Worm (Caenorhabditis elegans) whole organism, young adult: ENCODE data around the gene col-158.
A peak's percentile ranks its signal among the peaks of the same experiment; 100 is the strongest.

ENCODE experiments used
- B0336.3 ChIP-seq: fragments of 200-800 bp; sonication (Bioruptor generic); IDR thresholded peaks from 2 replicates; pipeline ENCODE4 v1.3.6; 2022; ENCODE audit warnings: missing genetic modification characterization, missing compliant biosample characterization
- F10E7.11 ChIP-seq: sonication (generic microtip); optimal IDR thresholded peaks from 2 replicates; lab custom pipeline; 2017; ENCODE audit warnings: mild to moderate bottlenecking, missing genetic modification characterization, moderate library complexity, missing compliant biosample characterization
- F37B4.10 ChIP-seq: fragments of 200-800 bp; sonication (Bioruptor generic); IDR thresholded peaks from 2 replicates; pipeline ENCODE4 v1.3.6; 2022; ENCODE audit warnings: missing genetic modification characterization, missing compliant biosample characterization
- K12H6.12 ChIP-seq: fragments of 200-800 bp; sonication (Bioruptor generic); optimal IDR thresholded peaks from 2 replicates; lab custom pipeline; 2018; ENCODE audit warnings: mild to moderate bottlenecking, missing genetic modification characterization, missing compliant biosample characterization
- Y53F4B.3 ChIP-seq: fragments of 200-800 bp; sonication (Bioruptor generic); IDR thresholded peaks from 2 replicates; pipeline ENCODE4 v1.3.6; 2022; ENCODE audit warnings: missing genetic modification reagents, missing genetic modification characterization, missing compliant biosample characterization
- Y53G8AR.9 ChIP-seq: fragments of 200-800 bp; sonication (Bioruptor generic); conservative IDR thresholded peaks from 2 replicates; pipeline ENCODE4 v1.3.6; 2022; ENCODE audit warnings: missing genetic modification reagents, missing genetic modification characterization, missing compliant biosample characterization
- Y79H2A.3 ChIP-seq: fragments of 200-800 bp; sonication (Bioruptor generic); conservative IDR thresholded peaks from 2 replicates; pipeline ENCODE4 v1.3.6; 2022; ENCODE audit warnings: missing genetic modification reagents, missing genetic modification characterization, missing compliant biosample characterization
- Y95B8A.8 ChIP-seq: fragments of 200-800 bp; sonication (Bioruptor generic); IDR thresholded peaks from 2 replicates; pipeline ENCODE4 v1.3.6; 2022; ENCODE audit warnings: missing genetic modification reagents, missing genetic modification characterization, missing compliant biosample characterization
- aptf-3 ChIP-seq: fragments of 200-800 bp; sonication (Bioruptor generic); IDR thresholded peaks from 2 replicates; pipeline ENCODE4 v1.3.6; 2022; ENCODE audit warnings: missing genetic modification characterization, missing compliant biosample characterization
- atf-7 ChIP-seq: sonication (generic microtip); optimal IDR thresholded peaks from 2 replicates; lab custom pipeline; 2017; ENCODE audit warnings: mild to moderate bottlenecking, missing genetic modification characterization, missing compliant biosample characterization
- attf-3 ChIP-seq: fragments of 200-800 bp; sonication (Bioruptor generic); conservative IDR thresholded peaks from 2 replicates; pipeline ENCODE4 v1.3.6; 2022; ENCODE audit warnings: missing genetic modification reagents, missing genetic modification characterization, missing compliant biosample characterization
- cebp-2 ChIP-seq: fragments of 200-800 bp; sonication (Bioruptor generic); IDR thresholded peaks from 2 replicates; pipeline ENCODE4 v1.3.6; 2022; ENCODE audit warnings: missing genetic modification characterization, missing compliant biosample characterization
- ceh-100 ChIP-seq: fragments of 200-800 bp; sonication (Bioruptor generic); IDR thresholded peaks from 2 replicates; pipeline ENCODE4 v1.3.6; 2022; ENCODE audit warnings: missing genetic modification reagents, missing genetic modification characterization, missing compliant biosample characterization
- ceh-27 ChIP-seq: fragments of 200-800 bp; sonication (Bioruptor generic); optimal IDR thresholded peaks from 2 replicates; lab custom pipeline; 2018; ENCODE audit warnings: mild to moderate bottlenecking, missing genetic modification characterization, moderate library complexity, missing compliant biosample characterization
- ceh-40 ChIP-seq: fragments of 200-800 bp; sonication (Bioruptor generic); IDR thresholded peaks from 2 replicates; pipeline ENCODE4 v1.3.6; 2022; ENCODE audit warnings: missing genetic modification characterization, missing compliant biosample characterization
- ceh-58 ChIP-seq: fragments of 200-800 bp; sonication (Bioruptor generic); IDR thresholded peaks from 2 replicates; pipeline ENCODE4 v1.3.6; 2022; ENCODE audit warnings: missing genetic modification characterization, missing compliant biosample characterization
- ceh-79 ChIP-seq: sonication (generic microtip); optimal IDR thresholded peaks from 2 replicates; lab custom pipeline; 2017; ENCODE audit warnings: mild to moderate bottlenecking, missing genetic modification characterization, missing compliant biosample characterization
- egl-44 ChIP-seq: fragments of 200-800 bp; sonication (Bioruptor generic); IDR thresholded peaks from 2 replicates; pipeline ENCODE4 v1.3.6; 2022; ENCODE audit warnings: missing genetic modification reagents, missing genetic modification characterization, missing compliant biosample characterization
- ets-4 ChIP-seq: fragments of 200-800 bp; sonication (Bioruptor generic); optimal IDR thresholded peaks from 2 replicates; lab custom pipeline; 2018; ENCODE audit warnings: mild to moderate bottlenecking, missing genetic modification characterization, missing compliant biosample characterization
- hmg-1.2 ChIP-seq: fragments of 200-800 bp; sonication (Bioruptor generic); IDR thresholded peaks from 2 replicates; pipeline ENCODE4 v1.3.6; 2022; ENCODE audit warnings: missing genetic modification reagents, missing genetic modification characterization, missing compliant biosample characterization
- hmg-20 ChIP-seq: fragments of 200-800 bp; sonication (Bioruptor generic); IDR thresholded peaks from 2 replicates; pipeline ENCODE4 v1.3.6; 2022; ENCODE audit warnings: missing genetic modification reagents, missing genetic modification characterization, missing compliant biosample characterization
- let-526 ChIP-seq: fragments of 200-800 bp; sonication (Bioruptor generic); IDR thresholded peaks from 2 replicates; pipeline ENCODE4 v1.3.6; 2022; ENCODE audit warnings: missing genetic modification reagents, missing genetic modification characterization, missing compliant biosample characterization
- lin-26 ChIP-seq: fragments of 200-800 bp; sonication (Bioruptor generic); IDR thresholded peaks from 2 replicates; pipeline ENCODE4 v1.3.6; 2022; ENCODE audit warnings: missing genetic modification reagents, missing genetic modification characterization, missing compliant biosample characterization
- lin-35 ChIP-seq, 3 experiments: fragments of 150-350 bp in 2 of 3; sonication (generic microtip) in 1 of 3; optimal IDR thresholded peaks; 2 replicates each; lab custom pipeline; 2014 to 2018; ENCODE audit warnings: missing biosample characterization in 3 of 3, missing genetic modification characterization in 3 of 3, missing genetic modification reagents in 3 of 3
- lir-1 ChIP-seq: fragments of 200-800 bp; sonication (Bioruptor generic); conservative IDR thresholded peaks from 2 replicates; pipeline ENCODE4 v1.3.6; 2022; ENCODE audit warnings: missing genetic modification reagents, missing genetic modification characterization, missing compliant biosample characterization
- mes-4 ChIP-seq: sonication (generic microtip); optimal IDR thresholded peaks from 2 replicates; lab custom pipeline; 2016; ENCODE audit warnings: missing genotype, missing genetic modification characterization, missing compliant biosample characterization
- nfyb-1 ChIP-seq: fragments of 200-800 bp; sonication (Bioruptor generic); IDR thresholded peaks from 2 replicates; pipeline ENCODE4 v1.3.6; 2022; ENCODE audit warnings: missing genetic modification reagents, missing genetic modification characterization, missing compliant biosample characterization
- nhr-179 ChIP-seq: sonication (generic microtip); optimal IDR thresholded peaks from 2 replicates; lab custom pipeline; 2016; ENCODE audit warnings: mild to moderate bottlenecking, missing genetic modification characterization, missing compliant biosample characterization
- nhr-90 ChIP-seq: sonication (generic microtip); optimal IDR thresholded peaks from 2 replicates; lab custom pipeline; 2016; ENCODE audit warnings: missing genotype, mild to moderate bottlenecking, missing genetic modification characterization, missing compliant biosample characterization
- repo-1 ChIP-seq: sonication (generic microtip); optimal IDR thresholded peaks from 2 replicates; lab custom pipeline; 2017; ENCODE audit warnings: mild to moderate bottlenecking, missing genetic modification characterization, missing compliant biosample characterization
- snpc-1.1 ChIP-seq: sonication (generic microtip); optimal IDR thresholded peaks from 2 replicates; lab custom pipeline; 2017; ENCODE audit warnings: missing genetic modification characterization, mild to moderate bottlenecking, missing compliant biosample characterization, antibody characterized with exemption, moderate library complexity, missing genotype, missing genetic modification reagents; ENCODE audit not compliant: insufficient read depth
- snpc-1.3 ChIP-seq: sonication (generic microtip); optimal IDR thresholded peaks from 2 replicates; lab custom pipeline; 2017; ENCODE audit warnings: missing genetic modification characterization, mild to moderate bottlenecking, missing compliant biosample characterization, antibody characterized with exemption, moderate library complexity, missing genotype, missing genetic modification reagents; ENCODE audit not compliant: insufficient read depth
- somi-1 ChIP-seq: fragments of 200-800 bp; sonication (Bioruptor generic); optimal IDR thresholded peaks from 2 replicates; lab custom pipeline; 2018; ENCODE audit warnings: mild to moderate bottlenecking, missing genetic modification characterization, missing compliant biosample characterization
- unc-130 ChIP-seq: sonication (generic microtip); optimal IDR thresholded peaks from 2 replicates; lab custom pipeline; 2016; ENCODE audit warnings: missing genetic modification reagents, missing genetic modification characterization, missing compliant biosample characterization
- zfh-2 ChIP-seq: fragments of 200-800 bp; sonication (Bioruptor generic); conservative IDR thresholded peaks from 2 replicates; pipeline ENCODE4 v1.3.6; 2022; ENCODE audit warnings: missing genetic modification reagents, missing genetic modification characterization, missing compliant biosample characterization
- ztf-18 ChIP-seq: sonication (generic microtip); optimal IDR thresholded peaks from 2 replicates; lab custom pipeline; 2016; ENCODE audit warnings: missing genotype, mild to moderate bottlenecking, missing genetic modification characterization, missing compliant biosample characterization
- ztf-26 ChIP-seq: sonication (generic microtip); optimal IDR thresholded peaks from 2 replicates; lab custom pipeline; 2017; ENCODE audit warnings: missing genetic modification characterization, missing compliant biosample characterization
- ztf-28 ChIP-seq: fragments of 200-800 bp; sonication (Bioruptor generic); IDR thresholded peaks from 2 replicates; pipeline ENCODE4 v1.3.6; 2022; ENCODE audit warnings: missing genetic modification reagents, missing genetic modification characterization, missing compliant biosample characterization

The col-158 gene

DNA sequence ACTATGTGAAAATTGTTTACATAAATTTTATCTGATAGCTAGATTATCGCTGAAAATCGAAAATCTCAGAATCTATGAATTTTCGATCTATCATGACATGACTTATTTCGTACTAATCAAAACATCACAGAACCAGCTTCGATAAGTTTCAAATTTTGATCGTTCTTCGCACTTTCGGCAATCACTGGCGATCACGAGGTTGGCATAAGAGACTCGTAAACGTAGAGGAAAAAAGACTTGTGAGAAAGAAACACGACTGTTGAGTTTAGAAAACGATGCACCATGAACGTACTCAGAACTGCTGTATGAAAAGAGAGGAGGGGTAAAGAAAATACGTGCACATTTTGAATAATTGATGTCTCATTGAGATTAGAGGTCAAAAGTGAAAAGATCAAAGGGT lies 5.4 kb upstream of the col-158 start (continued):
- TF ChIP-seq hmg-20 (GFP tag; lab: Robert Waterston, UW) (no peak), let-526 (GFP tag; lab: Robert Waterston, UW) (peak; percentile 72; the same call in 1 of the 2 replicates), ztf-26 (peak; percentile 38), somi-1 (GFP tag; lab: Kevin White, UChicago) (peak; percentile 60), attf-3 (no peak), B0336.3 (GFP tag; lab: Robert Waterston, UW) (peak; percentile 50; the same call in 1 of the 2 replicates), ceh-100 (GFP tag; lab: Robert Waterston, UW) (no peak), atf-7 (peak; percentile 53), ztf-18 (tag; lab: Kevin White, UChicago) (no peak), ceh-79 (tag; lab: Kevin White, UChicago) (no peak), lir-1 (GFP tag; lab: Robert Waterston, UW) (no peak; the same call in 1 of the 2 replicates), ztf-28 (GFP tag; lab: Robert Waterston, UW) (no peak), Y79H2A.3 (GFP tag; lab: Robert Waterston, UW) (no peak), Y53F4B.3 (no peak)

DNA sequence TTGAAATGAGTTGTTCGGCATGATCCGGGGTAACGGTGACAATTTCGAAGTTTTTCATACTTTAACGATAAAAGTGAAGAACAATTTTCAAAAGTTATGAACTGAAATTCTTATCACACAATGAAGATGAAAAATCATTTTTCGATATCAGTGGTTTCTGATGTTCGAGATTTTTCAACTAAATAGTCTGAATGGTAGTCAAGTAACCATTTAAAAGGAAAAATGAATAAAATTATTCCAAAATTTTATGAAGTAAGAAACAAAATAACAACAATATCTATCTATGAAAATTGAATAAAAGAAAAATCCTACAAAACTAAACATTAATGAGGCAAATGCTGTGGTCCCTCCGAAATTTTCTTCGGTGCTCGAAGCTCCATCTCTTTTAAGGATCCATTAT lies 3.7 kb upstream of the col-158 start, which contains the start of gene D2023.4:
Gene D2023.4, minus strand, starts transcription at position 101 of the 400 bp plus-strand sequence.
- no peak for TF ChIP-seq lin-35 (GFP tag; optimal IDR thresholded peaks at IDR 0.05; lab: Kevin White, UChicago)
- TF ChIP-seq F37B4.10 (GFP tag; lab: Robert Waterston, UW), result no peak
- TF ChIP-seq zfh-2 (GFP tag; lab: Robert Waterston, UW), result no peak
- no peak for TF ChIP-seq snpc-1.3 (tag; lab: Kevin White, UChicago)
- TF ChIP-seq cebp-2 (GFP tag; lab: Robert Waterston, UW), result no peak
- no peak for TF ChIP-seq mes-4 (tag; lab: Kevin White, UChicago)
- no peak for TF ChIP-seq ztf-26
- no peak for TF ChIP-seq ceh-27 (GFP tag; lab: Kevin White, UChicago)
- TF ChIP-seq lin-26 (GFP tag; lab: Robert Waterston, UW), result no peak

DNA sequence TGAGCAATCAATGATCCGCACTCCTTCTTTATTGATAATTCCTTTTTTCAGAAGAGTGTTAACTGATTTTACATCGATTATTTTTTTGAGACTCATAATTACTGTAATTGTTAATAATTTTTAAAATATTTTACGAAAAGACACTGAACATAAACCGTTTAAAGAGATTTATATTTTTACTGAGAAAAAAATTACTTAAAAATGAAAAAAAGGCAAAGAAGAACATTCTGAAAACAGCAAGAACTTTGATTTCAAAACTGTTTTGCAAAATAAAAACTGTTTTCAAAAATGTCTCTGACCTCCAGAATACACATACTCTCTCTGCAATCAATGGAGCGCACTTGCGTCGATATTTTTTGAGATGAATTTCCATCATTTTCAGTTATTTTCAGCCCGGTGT lies 2.4 kb upstream of the col-158 start, which contains the start of the genes mpst-1 and D2023.6:
Gene mpst-1, minus strand, starts transcription at position 101 of the 400 bp plus-strand sequence.
Gene D2023.6, plus strand, starts transcription at position 388 of the 400 bp plus-strand sequence.
- TF ChIP-seq ceh-58 (GFP tag; lab: Robert Waterston, UW) (no peak), unc-130 (GFP tag; lab: Kevin White, UChicago) (no peak), ets-4 (GFP tag; lab: Kevin White, UChicago) (no peak), hmg-1.2 (GFP tag; lab: Robert Waterston, UW) (peak; percentile 74; the same call in 1 of the 2 replicates), K12H6.12 (tag; lab: Kevin White, UChicago) (no peak), nhr-90 (no peak)
- TF ChIP-seq, all 124 proteins: peak for 1

DNA sequence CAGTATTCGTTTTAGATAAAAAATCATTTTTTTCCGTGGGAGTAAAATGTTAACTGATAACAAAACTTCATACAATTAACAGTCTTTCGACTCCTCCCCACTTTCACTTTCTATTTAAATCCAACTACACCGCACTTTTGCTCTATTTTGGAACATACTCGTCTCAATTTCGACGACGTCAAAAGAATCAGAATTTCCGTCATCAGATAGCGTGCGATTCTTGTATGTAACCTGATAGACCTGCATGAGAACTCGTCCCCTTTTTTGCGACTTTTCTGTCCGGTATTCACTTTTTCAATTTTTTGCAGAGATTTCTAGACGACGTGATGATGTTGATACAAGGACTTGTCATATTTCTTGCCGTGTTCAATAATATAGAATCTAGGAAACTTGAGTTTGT lies 3.9 kb downstream of the col-158 start, which contains the start of gene pho-8:
Gene pho-8, plus strand, starts transcription at position 301 of the 400 bp plus-strand sequence.
- TF ChIP-seq ceh-40 (GFP tag; lab: Robert Waterston, UW) (no peak), cebp-2 (GFP tag; lab: Robert Waterston, UW) (no peak), Y53F4B.3 (no peak), Y53G8AR.9 (GFP tag; lab: Robert Waterston, UW) (no peak), nhr-179 (tag; lab: Kevin White, UChicago) (no peak), B0336.3 (GFP tag; lab: Robert Waterston, UW) (no peak), F10E7.11 (tag; lab: Kevin White, UChicago) (no peak), aptf-3 (GFP tag; lab: Robert Waterston, UW) (no peak), snpc-1.1 (tag; lab: Kevin White, UChicago) (no peak), egl-44 (no peak), nfyb-1 (GFP tag; lab: Robert Waterston, UW) (no peak), Y95B8A.8 (GFP tag; lab: Robert Waterston, UW) (no peak), repo-1 (no peak), lin-26 (GFP tag; lab: Robert Waterston, UW) (no peak)
